Fruit fly (Drosophila melanogaster) whole organism, embryonic: Measurements from ENCODE around the gene Stat92E.
A peak's percentile ranks its signal among the peaks of the same experiment; 100 is the strongest.

Source experiments
- Atf6 ChIP-seq: fragments of 200-800 bp; sonication (Bioruptor generic); IDR thresholded peaks from 2 replicates; pipeline ENCODE4 v1.3.6; 2022; ENCODE audit warnings: missing biosample characterization, missing genetic modification characterization
- Blimp-1 ChIP-seq: fragments of 200-800 bp; sonication (Bioruptor generic); optimal IDR thresholded peaks from 3 replicates; lab custom pipeline; 2018; ENCODE audit warnings: missing biosample characterization, missing genetic modification characterization, mild to moderate bottlenecking, moderate library complexity, missing genetic modification reagents
- CG12299 ChIP-seq: fragments of 200-800 bp; sonication (Bioruptor generic); optimal IDR thresholded peaks from 2 replicates; lab custom pipeline; 2018; ENCODE audit warnings: missing biosample characterization, mild to moderate bottlenecking, missing genetic modification characterization
- CG12391 ChIP-seq: fragments of 200-800 bp; sonication (Bioruptor generic); optimal IDR thresholded peaks from 3 replicates; lab custom pipeline; 2018; ENCODE audit warnings: missing biosample characterization, mild to moderate bottlenecking, missing genetic modification characterization, moderate library complexity
- CG12659 ChIP-seq: fragments of 200-800 bp; sonication (Bioruptor generic); optimal IDR thresholded peaks from 3 replicates; lab custom pipeline; 2017; ENCODE audit warnings: mild to moderate bottlenecking, missing biosample characterization, missing genetic modification reagents, missing genetic modification characterization
- CG13296 ChIP-seq: fragments of 200-800 bp; sonication (Bioruptor generic); optimal IDR thresholded peaks from 3 replicates; lab custom pipeline; 2018; ENCODE audit warnings: missing biosample characterization, mild to moderate bottlenecking, missing genetic modification characterization
- CG13624 ChIP-seq: fragments of 200-800 bp; sonication (Bioruptor generic); optimal IDR thresholded peaks from 2 replicates; lab custom pipeline; 2016; ENCODE audit warnings: missing biosample characterization, missing genetic modification characterization
- CG14441 ChIP-seq: fragments of 200-800 bp; sonication (Bioruptor generic); IDR thresholded peaks from 2 replicates; pipeline ENCODE4 v1.3.6; 2022; ENCODE audit warnings: missing biosample characterization, missing genetic modification characterization
- CG16813 ChIP-seq: fragments of 200-800 bp; sonication (Bioruptor generic); IDR thresholded peaks from 3 replicates; pipeline ENCODE4 v1.3.6; 2022; ENCODE audit warnings: missing biosample characterization, missing genetic modification characterization; ENCODE audit not compliant: partially characterized antibody
- CG17912 ChIP-seq: fragments of 200-800 bp; sonication (Bioruptor generic); optimal IDR thresholded peaks from 2 replicates; lab custom pipeline; 2018; ENCODE audit warnings: missing biosample characterization, mild to moderate bottlenecking, missing genetic modification characterization
- CG18262 ChIP-seq: fragments of 200-800 bp; optimal IDR thresholded peaks from 3 replicates; lab custom pipeline; 2019; ENCODE audit warnings: missing biosample characterization, mild to moderate bottlenecking, missing genetic modification characterization, moderate library complexity
- CG1832 ChIP-seq: fragments of 200-800 bp; sonication (Bioruptor generic); optimal IDR thresholded peaks from 2 replicates; lab custom pipeline; 2017; ENCODE audit warnings: missing biosample characterization, mild to moderate bottlenecking, missing genetic modification characterization, inconsistent platforms
- CG18764 ChIP-seq: fragments of 200-800 bp; sonication (Bioruptor generic); optimal IDR thresholded peaks from 3 replicates; lab custom pipeline; 2016; ENCODE audit warnings: missing biosample characterization, missing genetic modification characterization
- CG2199 ChIP-seq: fragments of 200-800 bp; sonication (Bioruptor generic); IDR thresholded peaks from 3 replicates; pipeline ENCODE4 v1.3.6; 2022; ENCODE audit warnings: missing biosample characterization, missing genetic modification characterization
- CG32532 ChIP-seq: fragments of 200-800 bp; sonication (Bioruptor generic); IDR thresholded peaks from 2 replicates; pipeline ENCODE4 v1.3.6; 2022; ENCODE audit warnings: missing biosample characterization, missing genetic modification characterization
- CG34224 ChIP-seq: fragments of 200-800 bp; sonication (Bioruptor generic); IDR thresholded peaks from 3 replicates; pipeline ENCODE4 v1.3.6; 2022; ENCODE audit warnings: missing biosample characterization, missing genetic modification characterization; ENCODE audit not compliant: partially characterized antibody
- CG4617 ChIP-seq: fragments of 200-800 bp; sonication (Bioruptor generic); optimal IDR thresholded peaks from 3 replicates; lab custom pipeline; 2016; ENCODE audit warnings: missing biosample characterization, missing genetic modification characterization, borderline replicate concordance
- CG6175 ChIP-seq: fragments of 200-800 bp; sonication (Bioruptor generic); IDR thresholded peaks from 3 replicates; pipeline ENCODE4 v1.3.6; 2022; ENCODE audit warnings: missing biosample characterization, missing genetic modification characterization
- CG6683 ChIP-seq: fragments of 200-800 bp; sonication (Bioruptor generic); optimal IDR thresholded peaks from 2 replicates; lab custom pipeline; 2017; ENCODE audit warnings: missing biosample characterization, mild to moderate bottlenecking, missing genetic modification characterization, missing genetic modification reagents
- CG7786 ChIP-seq: fragments of 200-800 bp; sonication (Bioruptor generic); optimal IDR thresholded peaks from 2 replicates; lab custom pipeline; 2016; ENCODE audit warnings: missing biosample characterization, missing genetic modification characterization
- CG9609 ChIP-seq: fragments of 200-800 bp; sonication (Bioruptor generic); optimal IDR thresholded peaks from 3 replicates; lab custom pipeline; 2016; ENCODE audit warnings: missing biosample characterization, missing genetic modification characterization
- CG9932 ChIP-seq: fragments of 200-800 bp; sonication (Bioruptor generic); IDR thresholded peaks from 2 replicates; pipeline ENCODE4 v1.3.6; 2022; ENCODE audit warnings: missing biosample characterization, missing genetic modification characterization
- Hmx ChIP-seq: fragments of 200-800 bp; sonication (Bioruptor generic); optimal IDR thresholded peaks from 2 replicates; lab custom pipeline; 2016; ENCODE audit warnings: missing biosample characterization, missing genetic modification characterization
- Max ChIP-seq: fragments of 200-800 bp; sonication (Bioruptor generic); optimal IDR thresholded peaks from 2 replicates; lab custom pipeline; 2016; ENCODE audit warnings: missing biosample characterization, mild to moderate bottlenecking, missing genetic modification characterization
- Myb ChIP-seq: fragments of 200-800 bp; sonication (Bioruptor generic); optimal IDR thresholded peaks from 2 replicates; lab custom pipeline; 2016; ENCODE audit warnings: missing biosample characterization, missing genetic modification characterization
- Nf-YC ChIP-seq: fragments of 200-800 bp; optimal IDR thresholded peaks from 3 replicates; lab custom pipeline; 2019; ENCODE audit warnings: missing biosample characterization, mild to moderate bottlenecking, missing genetic modification characterization, moderate library complexity
- NfI ChIP-seq: fragments of 200-800 bp; sonication (Bioruptor generic); optimal IDR thresholded peaks from 3 replicates; lab custom pipeline; 2018; ENCODE audit warnings: missing biosample characterization, mild to moderate bottlenecking, missing genetic modification characterization, moderate library complexity
- Rfx ChIP-seq: fragments of 200-800 bp; sonication (Bioruptor generic); IDR thresholded peaks from 2 replicates; pipeline ENCODE4 v1.3.6; 2022; ENCODE audit warnings: missing biosample characterization, missing genetic modification characterization
- Six4 ChIP-seq: fragments of 200-800 bp; sonication (Bioruptor generic); optimal IDR thresholded peaks from 2 replicates; lab custom pipeline; 2016; ENCODE audit warnings: missing biosample characterization, missing genetic modification characterization
- Sry-δ ChIP-seq: fragments of 200-800 bp; sonication (Bioruptor generic); optimal IDR thresholded peaks from 2 replicates; lab custom pipeline; 2016; ENCODE audit warnings: missing biosample characterization, missing genetic modification characterization
- Xrp1 ChIP-seq: fragments of 200-800 bp; sonication (Bioruptor generic); IDR thresholded peaks from 2 replicates; pipeline ENCODE4 v1.3.6; 2022; ENCODE audit warnings: missing biosample characterization, missing genetic modification characterization
- YL-1 ChIP-seq: fragments of 200-800 bp; sonication (Bioruptor generic); optimal IDR thresholded peaks from 3 replicates; lab custom pipeline; 2017; ENCODE audit warnings: missing biosample characterization, mild to moderate bottlenecking, missing genetic modification characterization
- bsh ChIP-seq, 2 experiments: fragments of 200-800 bp; sonication (Bioruptor generic); optimal IDR thresholded peaks; 2 replicates each; lab custom pipeline; 2017 to 2018; ENCODE audit warnings: mild to moderate bottlenecking in 2 of 2, missing biosample characterization in 2 of 2, missing genetic modification characterization in 2 of 2, moderate library complexity in 1 of 2
- ci ChIP-seq: fragments of 200-800 bp; sonication (Bioruptor generic); IDR thresholded peaks from 3 replicates; pipeline ENCODE4 v1.3.6; 2022; ENCODE audit warnings: missing biosample characterization, missing genetic modification characterization
- crp ChIP-seq, 2 experiments: fragments of 200-800 bp; sonication (Bioruptor generic); optimal IDR thresholded peaks; 2 replicates in 1 of 2; 3 replicates in 1 of 2; lab custom pipeline; 2017; ENCODE audit warnings: missing biosample characterization in 2 of 2, missing genetic modification characterization in 2 of 2, mild to moderate bottlenecking in 1 of 2, moderate library complexity in 1 of 2
- dm ChIP-seq: fragments of 200-800 bp; sonication (Bioruptor generic); optimal IDR thresholded peaks from 3 replicates; lab custom pipeline; 2016; ENCODE audit warnings: missing biosample characterization, missing genetic modification characterization
- grn ChIP-seq: fragments of 200-800 bp; sonication (Bioruptor generic); optimal IDR thresholded peaks from 3 replicates; lab custom pipeline; 2017; ENCODE audit warnings: missing biosample characterization, missing genetic modification characterization
- ham ChIP-seq: fragments of 200-800 bp; sonication (Bioruptor generic); IDR thresholded peaks from 2 replicates; pipeline ENCODE4 v1.3.6; 2022; ENCODE audit warnings: missing biosample characterization, missing genetic modification characterization
- oc ChIP-seq: fragments of 200-800 bp; sonication (Bioruptor generic); optimal IDR thresholded peaks from 2 replicates; lab custom pipeline; 2018; ENCODE audit warnings: missing biosample characterization, mild to moderate bottlenecking, missing genetic modification characterization, moderate library complexity
- rib ChIP-seq: fragments of 200-800 bp; sonication (Bioruptor generic); IDR thresholded peaks from 2 replicates; pipeline ENCODE4 v1.3.6; 2022; ENCODE audit warnings: missing biosample characterization, missing genetic modification characterization
- row ChIP-seq: fragments of 200-800 bp; sonication (Bioruptor generic); IDR thresholded peaks from 3 replicates; pipeline ENCODE4 v1.3.6; 2022; ENCODE audit warnings: missing biosample characterization, missing genetic modification characterization
- sc ChIP-seq, 3 experiments: fragments of >200 bp in 2 of 3; fragments of 200-800 bp in 1 of 3; sonication (Bioruptor generic) in 1 of 3; optimal IDR thresholded peaks; 2 replicates in 2 of 3; 3 replicates in 1 of 3; lab custom pipeline; 2017; ENCODE audit warnings: mild to moderate bottlenecking in 1 of 3, missing biosample characterization in 1 of 3, missing genetic modification characterization in 1 of 3, missing genetic modification reagents in 1 of 3
- slbo ChIP-seq: fragments of 200-800 bp; sonication (Bioruptor generic); IDR thresholded peaks from 2 replicates; pipeline ENCODE4 v1.3.6; 2022; ENCODE audit warnings: missing biosample characterization, missing genetic modification characterization
- trem ChIP-seq: fragments of 200-800 bp; optimal IDR thresholded peaks from 3 replicates; lab custom pipeline; 2019; ENCODE audit warnings: missing biosample characterization, mild to moderate bottlenecking, missing genetic modification characterization, moderate library complexity
- unc-4 ChIP-seq: fragments of 200-800 bp; sonication (Bioruptor generic); IDR thresholded peaks from 2 replicates; pipeline ENCODE4 v1.3.6; 2022; ENCODE audit warnings: missing biosample characterization, missing genetic modification characterization; ENCODE audit not compliant: partially characterized antibody
- zen ChIP-seq: fragments of 200-800 bp; sonication (Bioruptor generic); optimal IDR thresholded peaks from 3 replicates; lab custom pipeline; 2018; ENCODE audit warnings: missing biosample characterization, mild to moderate bottlenecking, missing genetic modification characterization, moderate library complexity

Stat92E gene

DNA sequence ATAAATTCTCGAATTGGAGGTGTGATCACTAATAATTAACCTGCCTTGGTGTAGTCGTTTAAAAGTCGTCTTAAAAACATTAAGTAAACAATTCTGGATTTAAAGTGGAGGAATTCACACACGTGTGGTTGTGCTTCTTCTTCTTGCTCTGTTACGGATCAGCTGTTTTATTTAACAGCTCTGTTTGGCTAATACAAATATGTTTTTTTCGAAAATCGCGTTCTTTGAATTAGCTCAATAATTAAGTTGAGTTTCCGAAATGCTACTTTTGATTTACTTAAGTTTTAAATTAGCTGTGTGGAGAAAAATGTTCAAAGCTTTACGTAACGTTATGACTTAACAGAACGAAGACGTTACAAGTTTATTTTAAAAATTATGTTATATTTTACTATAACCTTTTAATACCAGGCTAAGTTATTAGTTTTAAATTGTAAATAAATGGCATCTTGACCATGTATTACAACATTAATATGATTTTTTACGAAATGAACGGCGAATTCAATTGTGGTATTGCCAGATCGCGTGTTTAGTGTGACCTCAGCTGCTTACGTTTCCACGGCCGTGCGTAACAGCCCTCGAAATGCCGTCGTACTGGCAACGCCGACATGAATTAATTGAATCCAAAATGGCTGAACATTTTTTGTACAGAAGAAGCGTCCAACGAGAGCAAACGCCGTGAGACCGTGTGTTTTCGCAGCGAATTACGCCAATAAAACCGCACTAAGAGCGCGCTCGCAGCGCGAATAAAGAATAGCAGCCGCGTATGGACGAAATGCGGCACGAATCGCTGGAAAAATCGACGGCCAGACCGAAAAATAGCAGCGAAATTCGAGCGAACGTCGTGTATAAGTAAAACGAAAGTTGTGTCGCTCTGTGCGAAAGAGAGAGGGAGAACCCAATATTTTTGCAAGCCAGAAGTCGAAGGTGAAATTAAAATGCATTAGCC lies 40.7 kb upstream of the Stat92E start, which contains the start of the genes Pus1 and bon (continued):
- TF ChIP-seq rib = peak; percentile 48; the same call in 1 of the 2 replicates
- TF ChIP-seq CG12659 (GFP tag; lab: Kevin White, UChicago) = peak; percentile 86
- TF ChIP-seq oc (tag; lab: Kevin White, UChicago) = peak; percentile 9
- peak; percentile 51 for TF ChIP-seq trem (tag; lab: Kevin White, UChicago)
- TF ChIP-seq CG18262 (tag; lab: Kevin White, UChicago) = peak; percentile 21
- no peak for TF ChIP-seq sc (optimal IDR thresholded peaks at IDR 0.05; lab: Kevin White, UChicago)
- TF ChIP-seq sc (GFP tag; optimal IDR thresholded peaks at IDR 0.05; lab: Kevin White, UChicago) = no peak
- TF ChIP-seq grn = no peak
- TF ChIP-seq Myb (GFP tag; lab: Kevin White, UChicago) = peak; percentile 65
- TF ChIP-seq row = peak; percentile 38; the same call in 2 of the 3 replicates
- peak; percentile 14; the same call in 1 of the 3 replicates for TF ChIP-seq CG16813 (GFP tag; lab: Robert Waterston, UW)
- TF ChIP-seq ci (GFP tag; lab: Robert Waterston, UW) = peak; percentile 20; the same call in 1 of the 3 replicates
- TF ChIP-seq dm (GFP tag; lab: Kevin White, UChicago) = peak; percentile 53
- TF ChIP-seq CG34224 (GFP tag; lab: Robert Waterston, UW) = peak; percentile 20; the same call in 1 of the 3 replicates
- TF ChIP-seq CG12391 (tag; lab: Kevin White, UChicago) = peak; percentile 23
- TF ChIP-seq Rfx (GFP tag; lab: Robert Waterston, UW) = peak; percentile 43
- TF ChIP-seq CG7786 (GFP tag; lab: Kevin White, UChicago) = no peak
- peak; percentile 74 for TF ChIP-seq CG14441 (GFP tag; lab: Robert Waterston, UW)
- peak; percentile 39 for TF ChIP-seq Sry-δ (GFP tag; lab: Kevin White, UChicago)
- peak; percentile 42 for TF ChIP-seq Nf-YC
- TF ChIP-seq CG2199 (GFP tag; lab: Robert Waterston, UW) = 0 out of 3 replicates have a peak, but pooled peaks have one; percentile 16
- TF ChIP-seq CG4617 (GFP tag; lab: Kevin White, UChicago) = peak; percentile 52
- peak; percentile 1 for TF ChIP-seq Six4 (GFP tag; lab: Kevin White, UChicago)
- peak; percentile 88 for TF ChIP-seq YL-1 (GFP tag; lab: Kevin White, UChicago)
- TF ChIP-seq Max = peak; percentile 38
- no peak for TF ChIP-seq Xrp1
- TF ChIP-seq Hmx (GFP tag; lab: Kevin White, UChicago) = no peak
- no peak for TF ChIP-seq unc-4 (GFP tag; lab: Robert Waterston, UW)
- no peak for TF ChIP-seq CG9609
- TF ChIP-seq Atf6 (GFP tag; lab: Robert Waterston, UW) = 0 out of 2 replicates have a peak, but pooled peaks have one; percentile 10
- no peak for TF ChIP-seq ham
- no peak for TF ChIP-seq CG6683 (GFP tag; lab: Kevin White, UChicago)
- TF ChIP-seq bsh (GFP tag; optimal IDR thresholded peaks at IDR 0.05; lab: Kevin White, UChicago) = peak; percentile 2 to 7
- peak; percentile 51 for TF ChIP-seq Blimp-1 (GFP tag; lab: Kevin White, UChicago)
- peak; percentile 74 for TF ChIP-seq zen (tag; lab: Kevin White, UChicago)
- TF ChIP-seq CG17912 (GFP tag; lab: Kevin White, UChicago) = peak; percentile 28
- peak; percentile 54 for TF ChIP-seq CG9932
- TF ChIP-seq CG12299 (tag; lab: Kevin White, UChicago) = no peak
- TF ChIP-seq slbo (GFP tag; lab: Robert Waterston, UW) = peak; percentile 52; the same call in 1 of the 2 replicates
- no peak for TF ChIP-seq CG13296 (GFP tag; lab: Kevin White, UChicago)
- TF ChIP-seq NfI = peak; percentile 12
- TF ChIP-seq CG13624 (GFP tag; lab: Kevin White, UChicago) = peak; percentile 8
- TF ChIP-seq CG18764 (GFP tag; lab: Kevin White, UChicago) = peak; percentile 97
- TF ChIP-seq CG6175 (GFP tag; lab: Robert Waterston, UW) = no peak
- peak; percentile 53 for TF ChIP-seq CG1832
- TF ChIP-seq crp (GFP tag; optimal IDR thresholded peaks at IDR 0.05; lab: Kevin White, UChicago) = peak; percentile 18 to 86
- peak; percentile 37; the same call in 1 of the 2 replicates for TF ChIP-seq CG32532 (GFP tag; lab: Robert Waterston, UW)
